Worm (Caenorhabditis elegans) whole organism, L4/young adult: Measurements from ENCODE around the gene emc-3.

Source experiments
- W03F9.2 ChIP-seq: fragments of 150-350 bp; optimal IDR thresholded peaks from 2 replicates; lab custom pipeline; 2014; ENCODE audit warnings: missing biosample characterization, missing genetic modification characterization
- dao-5 ChIP-seq: sonication (generic microtip); optimal IDR thresholded peaks from 2 replicates; lab custom pipeline; 2016; ENCODE audit warnings: missing genotype, missing genetic modification characterization, moderate library complexity, missing compliant biosample characterization
- him-1 ChIP-seq: sonication (generic microtip); optimal IDR thresholded peaks from 2 replicates; lab custom pipeline; 2016; ENCODE audit warnings: missing genotype, missing genetic modification reagents, missing genetic modification characterization, missing compliant biosample characterization

- TF ChIP-seq dao-5 (tag; lab: Kevin White, UChicago) (no peak), W03F9.2 (tag; lab: Kevin White, UChicago) (no peak), him-1 (no peak)
Measured at ce11 chrIV:13371699-13372098, 10.0 kb downstream of the emc-3 start, which contains the start of gene Y62E10A.6.
